Worm (Caenorhabditis elegans) whole organism, early embryonic: ENCODE results near the gene aakg-3.

Experiments
- B0310.2 ChIP-seq: sonication (generic microtip); optimal IDR thresholded peaks from 2 replicates; lab custom pipeline; 2016; ENCODE audit warnings: mild to moderate bottlenecking, missing genetic modification characterization, missing compliant biosample characterization
- F13C5.2 ChIP-seq: sonication (generic microtip); optimal IDR thresholded peaks from 2 replicates; lab custom pipeline; 2017; ENCODE audit warnings: mild to moderate bottlenecking, missing genetic modification characterization, inconsistent platforms, missing compliant biosample characterization
- aly-1 ChIP-seq: sonication (generic microtip); optimal IDR thresholded peaks from 2 replicates; lab custom pipeline; 2016; ENCODE audit warnings: missing genetic modification characterization, missing compliant biosample characterization
- ama-1 ChIP-seq: fragments of 150-350 bp; optimal IDR thresholded peaks from 2 replicates; lab custom pipeline; 2014
- ceh-13 ChIP-seq: fragments of 200-800 bp; sonication (Bioruptor generic); optimal IDR thresholded peaks from 2 replicates; lab custom pipeline; 2018; ENCODE audit warnings: mild to moderate bottlenecking, missing genetic modification characterization, missing compliant biosample characterization
- ceh-36 ChIP-seq: sonication (generic microtip); optimal IDR thresholded peaks from 2 replicates; lab custom pipeline; 2016; ENCODE audit warnings: missing genetic modification characterization, inconsistent platforms, missing compliant biosample characterization
- ets-7 ChIP-seq: sonication (generic microtip); optimal IDR thresholded peaks from 2 replicates; lab custom pipeline; 2016; ENCODE audit warnings: missing genotype, missing genetic modification characterization, missing compliant biosample characterization
- flt-1 ChIP-seq: fragments of 200-800 bp; sonication (Bioruptor generic); IDR thresholded peaks from 2 replicates; pipeline ENCODE4 v1.3.6; 2022; ENCODE audit warnings: missing genetic modification characterization, missing compliant biosample characterization
- hmbx-1 ChIP-seq: sonication (generic microtip); optimal IDR thresholded peaks from 2 replicates; lab custom pipeline; 2016; ENCODE audit warnings: mild to moderate bottlenecking, missing genetic modification characterization, missing compliant biosample characterization
- scrt-1 ChIP-seq: fragments of 200-800 bp; sonication (Bioruptor generic); IDR thresholded peaks from 2 replicates; pipeline ENCODE4 v1.3.6; 2022; ENCODE audit warnings: missing genetic modification characterization, missing compliant biosample characterization
- sea-1 ChIP-seq: fragments of 200-800 bp; sonication (Bioruptor generic); conservative IDR thresholded peaks from 2 replicates; pipeline ENCODE4 v1.3.6; 2022; ENCODE audit warnings: missing genetic modification characterization, missing compliant biosample characterization
- tbx-11 ChIP-seq: fragments of 200-800 bp; sonication (Bioruptor generic); IDR thresholded peaks from 2 replicates; pipeline ENCODE4 v1.3.6; 2022; ENCODE audit warnings: missing genetic modification characterization, missing compliant biosample characterization

ce11 chrX:2928089-2928488 is 48.2 kb upstream of the aakg-3 start:
- TF ChIP-seq tbx-11 (GFP tag; lab: Robert Waterston, UW) (no peak), ets-7 (tag; lab: Kevin White, UChicago) (no peak), ama-1 (lab: Kevin White, UChicago) (no peak), aly-1 (tag; lab: Kevin White, UChicago) (no peak), B0310.2 (no peak), F13C5.2 (tag; lab: Kevin White, UChicago) (no peak), scrt-1 (GFP tag; lab: Robert Waterston, UW) (no peak), sea-1 (GFP tag; lab: Robert Waterston, UW) (no peak), flt-1 (GFP tag; lab: Robert Waterston, UW) (no peak), ceh-36 (tag; lab: Kevin White, UChicago) (no peak), hmbx-1 (tag; lab: Kevin White, UChicago) (no peak), ceh-13 (GFP tag; lab: Kevin White, UChicago) (no peak)
